Fruit fly (Drosophila melanogaster): Measurements from ENCODE around the gene CG16743.

The CG16743 gene

DNA sequence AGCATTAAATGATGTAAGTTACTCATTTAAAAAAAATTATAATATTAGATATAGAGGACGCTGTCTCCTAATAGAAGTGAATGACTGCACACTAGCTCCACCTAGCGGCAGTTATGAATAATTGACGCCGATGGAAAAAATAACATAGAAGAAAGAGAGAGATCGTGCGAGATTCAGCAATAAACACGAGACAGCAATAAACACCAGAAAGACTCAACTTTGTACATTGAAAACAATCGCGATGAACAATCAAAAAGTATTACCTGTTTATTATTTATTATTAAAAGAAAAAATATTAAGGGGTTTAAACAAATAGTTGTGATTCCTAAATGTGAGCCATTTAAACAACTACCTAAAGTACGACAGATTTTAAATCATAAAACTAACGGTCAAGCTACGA is 14.1 kb downstream of the CG16743 start (continued):
- TF ChIP-seq CG6175 (GFP tag; IDR thresholded peaks at IDR 0.05) (no peak), CG9876 (GFP tag; optimal IDR thresholded peaks at IDR 0.05) (no peak), Scr (GFP tag; IDR thresholded peaks at IDR 0.05; ENCODE audit: partially characterized antibody) (no peak), H15 (GFP tag; IDR thresholded peaks at IDR 0.05) (peak; percentile 56), CG9817 (tag; optimal IDR thresholded peaks at IDR 0.05) (no peak), CG2116 (GFP tag; optimal IDR thresholded peaks at IDR 0.05) (no peak), CG18764 (GFP tag; optimal IDR thresholded peaks at IDR 0.05) (peak; percentile 39), YL-1 (GFP tag; optimal IDR thresholded peaks at IDR 0.05) (no peak), CG2199 (GFP tag; IDR thresholded peaks at IDR 0.05) (peak; percentile 82; the same call in 2 of the 3 replicates), CG5245 (GFP tag; optimal IDR thresholded peaks at IDR 0.05) (peak; percentile 70), ranshi (GFP tag; IDR thresholded peaks at IDR 0.05) (no peak), chinmo (GFP tag; IDR thresholded peaks at IDR 0.05; ENCODE audit: partially characterized antibody) (no peak), CTCF (GFP tag; optimal IDR thresholded peaks at IDR 0.05) (peak; percentile 97), CG4820 (GFP tag; optimal IDR thresholded peaks at IDR 0.05) (peak; percentile 38), exex (tag; optimal IDR thresholded peaks at IDR 0.05) (no peak), aop (GFP tag; IDR thresholded peaks at IDR 0.05) (no peak), Nf-YB (GFP tag; optimal IDR thresholded peaks at IDR 0.05) (no peak), crc (GFP tag; optimal IDR thresholded peaks at IDR 0.05) (no peak)

DNA sequence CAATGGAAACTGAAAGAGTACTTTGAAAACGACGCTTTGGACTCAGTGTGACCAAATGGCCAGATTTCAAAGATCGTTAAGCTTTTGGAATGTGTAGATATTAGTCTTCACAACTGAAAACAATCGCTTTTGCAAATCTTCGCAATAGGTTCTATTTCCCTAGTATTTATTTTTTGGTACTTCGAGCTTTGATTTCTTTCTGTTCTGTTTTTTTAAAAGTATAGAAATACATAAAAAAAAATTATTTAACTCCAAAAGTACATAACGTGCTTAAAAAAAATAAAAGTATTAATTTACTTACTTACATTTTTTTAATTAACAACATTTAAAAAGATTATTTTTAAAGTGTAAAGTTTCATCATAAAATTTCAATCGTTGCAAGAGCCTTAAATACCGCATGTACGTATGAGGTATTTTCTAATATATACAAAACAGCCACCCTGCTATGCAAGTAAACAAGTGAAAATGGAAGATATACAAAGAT is 15.3 kb downstream of the CG16743 start, which contains the start of the genes piwi and CG12253:
TSS of gene piwi (minus strand) at position 51 of the 484 bp plus-strand sequence.
TSS of gene CG12253 (plus strand) at position 437 of the 484 bp plus-strand sequence.
- TF ChIP-seq CG6689 (GFP tag; IDR thresholded peaks at IDR 0.05) = peak; percentile 43; the same call in 1 of the 2 replicates
- no peak for TF ChIP-seq wek (GFP tag; optimal IDR thresholded peaks at IDR 0.05)
- TF ChIP-seq CG7987 (GFP tag; optimal IDR thresholded peaks at IDR 0.05) = no peak
- TF ChIP-seq CG18476 (GFP tag; optimal IDR thresholded peaks at IDR 0.05) = peak; percentile 24
- no peak for TF ChIP-seq CG30431 (GFP tag; optimal IDR thresholded peaks at IDR 0.05)
- no peak for TF ChIP-seq pfk (GFP tag; optimal IDR thresholded peaks at IDR 0.05)
- TF ChIP-seq CG4360 (GFP tag; IDR thresholded peaks at IDR 0.05) = no peak
- 0 out of 3 replicates have a peak, but pooled peaks have one; percentile 51 for TF ChIP-seq CG11560 (tag; IDR thresholded peaks at IDR 0.05)
- no peak for TF ChIP-seq fd64A (GFP tag; optimal IDR thresholded peaks at IDR 0.05)
- no peak for TF ChIP-seq tx (GFP tag; optimal IDR thresholded peaks at IDR 0.05)
- no peak for TF ChIP-seq ci (GFP tag; IDR thresholded peaks at IDR 0.05)
- peak; percentile 75 for TF ChIP-seq wor (GFP tag; IDR thresholded peaks at IDR 0.05)
- TF ChIP-seq CG6175 (GFP tag; IDR thresholded peaks at IDR 0.05) = no peak
- peak; percentile 72; the same call in 1 of the 2 replicates for TF ChIP-seq CG10366 (GFP tag; IDR thresholded peaks at IDR 0.05)
- no peak for TF ChIP-seq ERR (GFP tag; optimal IDR thresholded peaks at IDR 0.05)
- TF ChIP-seq ara (GFP tag; IDR thresholded peaks at IDR 0.05) = no peak
- TF ChIP-seq CG8388 (GFP tag; optimal IDR thresholded peaks at IDR 0.05) = peak; percentile 87
- TF ChIP-seq tup (GFP tag; optimal IDR thresholded peaks at IDR 0.05) = no peak
- TF ChIP-seq CG11695 (GFP tag; IDR thresholded peaks at IDR 0.05) = peak; percentile 68; the same call in 2 of the 3 replicates
- no peak for TF ChIP-seq lov (optimal IDR thresholded peaks at IDR 0.05)
- TF ChIP-seq lov (GFP tag; IDR thresholded peaks at IDR 0.05) = no peak
- TF ChIP-seq CG5245 (GFP tag; optimal IDR thresholded peaks at IDR 0.05) = peak; percentile 7
- no peak for TF ChIP-seq crp (GFP tag; optimal IDR thresholded peaks at IDR 0.05)
- TF ChIP-seq Taf1 (GFP tag; IDR thresholded peaks at IDR 0.05) = no peak
- TF ChIP-seq gcm (GFP tag; optimal IDR thresholded peaks at IDR 0.05) = no peak
- no peak for TF ChIP-seq Aef1 (GFP tag; IDR thresholded peaks at IDR 0.05)
- TF ChIP-seq dmrt99B (tag; optimal IDR thresholded peaks at IDR 0.05) = no peak
- no peak for TF ChIP-seq Hmr (GFP tag; optimal IDR thresholded peaks at IDR 0.05)
- no peak for TF ChIP-seq Mes4 (GFP tag; optimal IDR thresholded peaks at IDR 0.05)
- peak; percentile 93 for TF ChIP-seq Sox102F (GFP tag; optimal IDR thresholded peaks at IDR 0.05)
- peak; percentile 86 for TF ChIP-seq CG13775 (GFP tag; optimal IDR thresholded peaks at IDR 0.05)
- TF ChIP-seq gem (tag; optimal IDR thresholded peaks at IDR 0.05) = peak; percentile 96
- TF ChIP-seq HmgZ (tag; optimal IDR thresholded peaks at IDR 0.05) = peak; percentile 50
- TF ChIP-seq dan (GFP tag; IDR thresholded peaks at IDR 0.05) = no peak
- peak; percentile 77 for TF ChIP-seq CG10979 (tag; optimal IDR thresholded peaks at IDR 0.05)
